Worm (Caenorhabditis elegans): ENCODE results near the gene F59B2.12.

ce11 chrIII:8983811-8984210 lies 33.6 kb upstream of the F59B2.12 start:
- TF ChIP-seq W03F9.2 (tag; optimal IDR thresholded peaks at IDR 0.05) (no peak), dao-5 (tag; optimal IDR thresholded peaks at IDR 0.05) (no peak)

Data from whole organism, L4/young adult.